Worm (Caenorhabditis elegans) whole organism, L1 larva: ENCODE results near the gene imph-1.

Experiments
- C16A3.4 ChIP-seq: fragments of 150-350 bp; optimal IDR thresholded peaks from 2 replicates; lab custom pipeline; 2014; ENCODE audit warnings: missing biosample characterization, missing genetic modification characterization
- C34B4.2 ChIP-seq: sonication (generic microtip); optimal IDR thresholded peaks from 2 replicates; lab custom pipeline; 2017; ENCODE audit warnings: mild to moderate bottlenecking, missing genetic modification characterization, missing compliant biosample characterization
- Y116A8C.19 ChIP-seq: sonication (generic microtip); optimal IDR thresholded peaks from 2 replicates; lab custom pipeline; 2016; ENCODE audit warnings: missing compliant biosample characterization, missing genetic modification characterization, borderline replicate concordance
- aha-1 ChIP-seq: fragments of 150-350 bp; optimal IDR thresholded peaks from 2 replicates; lab custom pipeline; 2014; ENCODE audit warnings: missing biosample characterization, missing genetic modification characterization
- blmp-1 ChIP-seq: fragments of 150-350 bp; optimal IDR thresholded peaks from 2 replicates; lab custom pipeline; 2014; ENCODE audit warnings: missing biosample characterization, missing genetic modification characterization
- ceh-8 ChIP-seq: fragments of 200-800 bp; sonication (Bioruptor generic); optimal IDR thresholded peaks from 2 replicates; lab custom pipeline; 2018; ENCODE audit warnings: mild to moderate bottlenecking, missing genetic modification characterization, moderate library complexity, missing compliant biosample characterization
- ceh-88 ChIP-seq: fragments of 200-800 bp; sonication (Bioruptor generic); IDR thresholded peaks from 2 replicates; pipeline ENCODE4 v1.3.6; 2022; ENCODE audit warnings: missing genetic modification characterization, missing compliant biosample characterization
- ces-1 ChIP-seq: fragments of 150-350 bp; optimal IDR thresholded peaks from 2 replicates; lab custom pipeline; 2014; ENCODE audit warnings: missing biosample characterization, missing genetic modification reagents, missing genetic modification characterization
- dpl-1 ChIP-seq, 3 experiments: fragments of 150-350 bp in 2 of 3; sonication (generic microtip) in 1 of 3; optimal IDR thresholded peaks; 2 replicates each; lab custom pipeline; 2014 to 2017; ENCODE audit warnings: missing biosample characterization in 3 of 3, missing genetic modification characterization in 3 of 3, missing genetic modification reagents in 3 of 3
- dsc-1 ChIP-seq: sonication (generic microtip); optimal IDR thresholded peaks from 2 replicates; lab custom pipeline; 2016; ENCODE audit warnings: mild to moderate bottlenecking, missing genetic modification characterization, missing compliant biosample characterization
- efl-1 ChIP-seq, 4 experiments: fragments of 150-350 bp; optimal IDR thresholded peaks in 3 of 4; peaks in 1 of 4; 1 replicate in 1 of 4; 2 replicates in 3 of 4; lab custom pipeline; 2014; ENCODE audit warnings: missing biosample characterization in 2 of 4, missing genetic modification characterization in 2 of 4, missing genetic modification reagents in 2 of 4
- egl-27 ChIP-seq, 2 experiments: fragments of 150-350 bp in 1 of 2; sonication (generic microtip); optimal IDR thresholded peaks; 3 replicates each; lab custom pipeline; 2017 to 2018; ENCODE audit warnings: missing biosample characterization in 2 of 2, missing genetic modification characterization in 2 of 2, missing genetic modification reagents in 2 of 2
- elt-2 ChIP-seq: sonication (generic microtip); optimal IDR thresholded peaks from 2 replicates; lab custom pipeline; 2016; ENCODE audit warnings: missing genetic modification characterization, mild to moderate bottlenecking, inconsistent platforms, missing compliant biosample characterization, missing genetic modification reagents
- ets-5 ChIP-seq: fragments of 200-800 bp; sonication (Bioruptor generic); IDR thresholded peaks from 2 replicates; pipeline ENCODE4 v1.3.6; 2022; ENCODE audit warnings: missing genetic modification characterization, missing compliant biosample characterization
- fkh-10 ChIP-seq: sonication (generic microtip); optimal IDR thresholded peaks from 2 replicates; lab custom pipeline; 2017; ENCODE audit warnings: missing biosample characterization, missing genetic modification reagents, missing genetic modification characterization
- fkh-8 ChIP-seq: sonication (generic microtip); optimal IDR thresholded peaks from 2 replicates; lab custom pipeline; 2016; ENCODE audit warnings: mild to moderate bottlenecking, missing genetic modification characterization, missing compliant biosample characterization
- fos-1 ChIP-seq: fragments of 150-350 bp; optimal IDR thresholded peaks from 2 replicates; lab custom pipeline; 2014; ENCODE audit warnings: missing biosample characterization, missing genetic modification characterization
- grh-1 ChIP-seq: fragments of 200-800 bp; sonication (Bioruptor generic); IDR thresholded peaks from 2 replicates; pipeline ENCODE4 v1.3.6; 2022; ENCODE audit warnings: missing genetic modification reagents, missing genetic modification characterization, missing compliant biosample characterization
- hpl-2 ChIP-seq: fragments of 150-350 bp; optimal IDR thresholded peaks from 2 replicates; lab custom pipeline; 2014; ENCODE audit warnings: missing biosample characterization, missing genetic modification reagents, missing genetic modification characterization
- irx-1 ChIP-seq: sonication (generic microtip); optimal IDR thresholded peaks from 2 replicates; lab custom pipeline; 2016; ENCODE audit warnings: missing genetic modification characterization, missing compliant biosample characterization
- isw-1 ChIP-seq: fragments of 200-800 bp; sonication (Bioruptor generic); IDR thresholded peaks from 2 replicates; pipeline ENCODE4 v1.3.6; 2022; ENCODE audit warnings: missing genetic modification characterization, missing compliant biosample characterization
- jun-1 ChIP-seq: fragments of 150-350 bp; optimal IDR thresholded peaks from 2 replicates; lab custom pipeline; 2014; ENCODE audit warnings: missing biosample characterization, missing genetic modification reagents, missing genetic modification characterization
- lin-14 ChIP-seq: fragments of 200-800 bp; sonication (Bioruptor generic); optimal IDR thresholded peaks from 2 replicates; lab custom pipeline; 2018; ENCODE audit warnings: mild to moderate bottlenecking, missing genetic modification characterization, moderate library complexity, missing compliant biosample characterization
- lin-35 ChIP-seq, 2 experiments: fragments of 150-350 bp; optimal IDR thresholded peaks; 2 replicates each; lab custom pipeline; 2014; ENCODE audit warnings: missing biosample characterization in 2 of 2, missing genetic modification characterization in 2 of 2, missing genetic modification reagents in 2 of 2
- lin-39 ChIP-seq: fragments of 150-350 bp; optimal IDR thresholded peaks from 2 replicates; lab custom pipeline; 2014; ENCODE audit warnings: missing biosample characterization, missing genetic modification reagents, missing genetic modification characterization
- lir-3 ChIP-seq: sonication (generic microtip); optimal IDR thresholded peaks from 2 replicates; lab custom pipeline; 2016; ENCODE audit warnings: mild to moderate bottlenecking, missing genetic modification characterization, moderate library complexity, missing compliant biosample characterization; ENCODE audit not compliant: poor library complexity
- lsy-2 ChIP-seq, 2 experiments: fragments of 150-350 bp; optimal IDR thresholded peaks; 2 replicates each; lab custom pipeline; 2014; ENCODE audit warnings: missing biosample characterization in 2 of 2, missing genetic modification characterization in 2 of 2
- mef-2 ChIP-seq: fragments of 150-350 bp; optimal IDR thresholded peaks from 2 replicates; lab custom pipeline; 2014; ENCODE audit warnings: missing biosample characterization, missing genetic modification characterization
- nhr-12 ChIP-seq: sonication (generic microtip); optimal IDR thresholded peaks from 2 replicates; lab custom pipeline; 2017; ENCODE audit warnings: missing biosample characterization, missing genetic modification characterization
- nhr-19 ChIP-seq: fragments of 200-800 bp; sonication (Bioruptor generic); conservative IDR thresholded peaks from 2 replicates; pipeline ENCODE4 v1.3.6; 2022; ENCODE audit warnings: missing genetic modification characterization, missing compliant biosample characterization
- nhr-28 ChIP-seq: fragments of 150-350 bp; optimal IDR thresholded peaks from 2 replicates; lab custom pipeline; 2014; ENCODE audit warnings: missing biosample characterization, missing genetic modification characterization
- nhr-47 ChIP-seq: sonication (generic microtip); optimal IDR thresholded peaks from 2 replicates; lab custom pipeline; 2016; ENCODE audit warnings: mild to moderate bottlenecking, missing genetic modification characterization, moderate library complexity, missing compliant biosample characterization
- nhr-76 ChIP-seq: sonication (generic microtip); optimal IDR thresholded peaks from 2 replicates; lab custom pipeline; 2017; ENCODE audit warnings: missing biosample characterization, missing genetic modification characterization
- nhr-84 ChIP-seq: sonication (generic microtip); optimal IDR thresholded peaks from 2 replicates; lab custom pipeline; 2017; ENCODE audit warnings: missing biosample characterization, missing genetic modification characterization
- nhr-85 ChIP-seq: sonication (generic microtip); peaks from one replicate; lab custom pipeline; 2016; ENCODE audit warnings: missing genetic modification characterization, inconsistent platforms, missing compliant biosample characterization
- nhr-90 ChIP-seq: sonication (generic microtip); optimal IDR thresholded peaks from 2 replicates; lab custom pipeline; 2016; ENCODE audit warnings: mild to moderate bottlenecking, missing genetic modification characterization, missing compliant biosample characterization; ENCODE audit not compliant: poor library complexity
- pag-3 ChIP-seq: sonication (generic microtip); optimal IDR thresholded peaks from 2 replicates; lab custom pipeline; 2017; ENCODE audit warnings: missing genetic modification characterization, mild to moderate bottlenecking, missing compliant biosample characterization, antibody characterized with exemption, borderline replicate concordance; ENCODE audit not compliant: insufficient read depth
- pax-3 ChIP-seq: fragments of 200-800 bp; sonication (Bioruptor generic); optimal IDR thresholded peaks from 2 replicates; lab custom pipeline; 2018; ENCODE audit warnings: mild to moderate bottlenecking, missing genetic modification characterization, moderate library complexity, missing compliant biosample characterization
- rnt-1 ChIP-seq: sonication (generic microtip); optimal IDR thresholded peaks from 2 replicates; lab custom pipeline; 2016; ENCODE audit warnings: mild to moderate bottlenecking, missing genetic modification characterization, moderate library complexity, missing compliant biosample characterization
- snpc-4 ChIP-seq: fragments of 150-350 bp; optimal IDR thresholded peaks from 2 replicates; lab custom pipeline; 2014; ENCODE audit warnings: missing biosample characterization, missing genetic modification characterization
- snu-23 ChIP-seq: sonication (generic microtip); optimal IDR thresholded peaks from 2 replicates; lab custom pipeline; 2016; ENCODE audit warnings: missing genetic modification characterization, missing compliant biosample characterization
- sptf-1 ChIP-seq: fragments of 150-350 bp; optimal IDR thresholded peaks from 2 replicates; lab custom pipeline; 2014; ENCODE audit warnings: missing biosample characterization, missing genetic modification characterization
- swsn-7 ChIP-seq: sonication (generic microtip); optimal IDR thresholded peaks from 2 replicates; lab custom pipeline; 2016; ENCODE audit warnings: missing genetic modification characterization, missing compliant biosample characterization
- tlp-1 ChIP-seq: fragments of 150-350 bp; optimal IDR thresholded peaks from 2 replicates; lab custom pipeline; 2014; ENCODE audit warnings: missing biosample characterization, missing genetic modification characterization
- unc-130 ChIP-seq: fragments of 150-350 bp; optimal IDR thresholded peaks from 2 replicates; lab custom pipeline; 2017; ENCODE audit warnings: missing biosample characterization, missing genetic modification characterization, inconsistent platforms
- unc-62 ChIP-seq: fragments of 150-350 bp; optimal IDR thresholded peaks from 2 replicates; lab custom pipeline; 2014; ENCODE audit warnings: missing biosample characterization, missing genetic modification reagents, missing genetic modification characterization
- zag-1 ChIP-seq: fragments of 150-350 bp; optimal IDR thresholded peaks from 2 replicates; lab custom pipeline; 2014; ENCODE audit warnings: missing biosample characterization, missing genetic modification characterization
- ztf-11 ChIP-seq, 2 experiments: sonication (generic microtip); optimal IDR thresholded peaks; 2 replicates each; lab custom pipeline; 2016 to 2017; ENCODE audit warnings: missing genetic modification characterization in 2 of 2, missing biosample characterization in 1 of 2, missing compliant biosample characterization in 1 of 2
- ztf-4 ChIP-seq: fragments of 150-350 bp; optimal IDR thresholded peaks from 2 replicates; lab custom pipeline; 2014; ENCODE audit warnings: missing biosample characterization, missing genetic modification characterization

imph-1 gene

ce11 chrIII:4561286-4561685 lies 7.9 kb downstream of the imph-1 start:
- TF ChIP-seq nhr-12 (tag; lab: Kevin White, UChicago) (no peak), fkh-10 (GFP tag; lab: Kevin White, UChicago) (no peak), grh-1 (GFP tag; lab: Robert Waterston, UW) (no peak), sptf-1 (tag; lab: Kevin White, UChicago) (no peak), nhr-84 (tag; lab: Kevin White, UChicago) (no peak), irx-1 (tag; lab: Kevin White, UChicago) (no peak), nhr-19 (no peak), swsn-7 (no peak), C34B4.2 (no peak), ets-5 (GFP tag; lab: Robert Waterston, UW) (no peak), fos-1 (tag; lab: Kevin White, UChicago) (no peak)

ce11 chrIII:4562070-4562788 lies 8.8 kb downstream of the imph-1 start, which contains the start of gene pan-1:
Gene pan-1, plus strand, starts transcription at chrIII:4562738.
- TF ChIP-seq swsn-7 = peak; percentile 33
- TF ChIP-seq tlp-1 (tag; lab: Kevin White, UChicago) = no peak
- TF ChIP-seq nhr-90 = no peak
- TF ChIP-seq mef-2 (tag; lab: Kevin White, UChicago) = no peak
- TF ChIP-seq nhr-85 (tag; lab: Kevin White, UChicago) = peak; percentile 65
- no peak for TF ChIP-seq pax-3 (tag; lab: Kevin White, UChicago)
- TF ChIP-seq lsy-2 (tag; optimal IDR thresholded peaks at IDR 0.05; lab: Kevin White, UChicago) = peak; percentile 21 to 46
- TF ChIP-seq blmp-1 (tag; lab: Kevin White, UChicago) = no peak
- no peak for TF ChIP-seq egl-27 (tag; optimal IDR thresholded peaks at IDR 0.05; lab: Kevin White, UChicago)
- TF ChIP-seq C16A3.4 (tag; lab: Kevin White, UChicago) = no peak
- TF ChIP-seq nhr-28 (tag; lab: Kevin White, UChicago) = no peak
- peak; percentile 7 to 35 for TF ChIP-seq efl-1 (optimal IDR thresholded peaks at IDR 0.05; lab: Kevin White, UChicago)
- TF ChIP-seq efl-1 (GFP tag; optimal IDR thresholded peaks at IDR 0.05 in 1 of 2; lab: Kevin White, UChicago) = no peak
- peak; percentile 82 for TF ChIP-seq lin-14 (GFP tag; lab: Kevin White, UChicago)
- TF ChIP-seq dpl-1 (GFP tag; optimal IDR thresholded peaks at IDR 0.05; lab: Kevin White, UChicago) = peak in 1 of 3 experiments; percentile 18
- no peak for TF ChIP-seq fkh-8 (tag; lab: Kevin White, UChicago)
- TF ChIP-seq unc-62 (GFP tag; lab: Kevin White, UChicago) = no peak
- no peak for TF ChIP-seq ceh-88 (GFP tag; lab: Robert Waterston, UW)
- TF ChIP-seq zag-1 (tag; lab: Kevin White, UChicago) = no peak
- peak; percentile 20 for TF ChIP-seq snpc-4
- TF ChIP-seq rnt-1 (tag; lab: Kevin White, UChicago) = peak; percentile 25
- TF ChIP-seq hpl-2 (GFP tag; lab: Kevin White, UChicago) = no peak
- TF ChIP-seq isw-1 (GFP tag; lab: Robert Waterston, UW) = no peak
- no peak for TF ChIP-seq ces-1
- TF ChIP-seq sptf-1 (tag; lab: Kevin White, UChicago) = no peak
- TF ChIP-seq snu-23 (GFP tag; lab: Kevin White, UChicago) = peak; percentile 42
- TF ChIP-seq elt-2 (tag; lab: Kevin White, UChicago) = no peak
- TF ChIP-seq aha-1 (tag; lab: Kevin White, UChicago) = no peak
- no peak for TF ChIP-seq unc-130 (tag; lab: Kevin White, UChicago)
- peak; percentile 74 for TF ChIP-seq ztf-4
- TF ChIP-seq Y116A8C.19 (tag; lab: Kevin White, UChicago) = no peak
- TF ChIP-seq grh-1 (GFP tag; lab: Robert Waterston, UW) = no peak
- no peak for TF ChIP-seq lin-39
- TF ChIP-seq ztf-11 (tag; optimal IDR thresholded peaks at IDR 0.05; lab: Kevin White, UChicago) = no peak
- TF ChIP-seq lin-35 (GFP tag; optimal IDR thresholded peaks at IDR 0.05; lab: Kevin White, UChicago) = peak in 1 of 2 experiments; percentile 0
- no peak for TF ChIP-seq ceh-8 (GFP tag; lab: Kevin White, UChicago)
- no peak for TF ChIP-seq C34B4.2
- no peak for TF ChIP-seq nhr-76
- no peak for TF ChIP-seq jun-1 (tag; lab: Kevin White, UChicago)
- TF ChIP-seq lir-3 (tag; lab: Kevin White, UChicago) = no peak
- TF ChIP-seq nhr-47 (tag; lab: Kevin White, UChicago) = peak; percentile 22
- TF ChIP-seq dsc-1 (tag; lab: Kevin White, UChicago) = no peak
- no peak for TF ChIP-seq pag-3 (tag; lab: Kevin White, UChicago)
